Worm (Caenorhabditis elegans) whole organism, L1 larva: ENCODE results near the gene pigs-1.

Experiments used
- Y116A8C.19 ChIP-seq: sonication (generic microtip); optimal IDR thresholded peaks from 2 replicates; lab custom pipeline; 2016; ENCODE audit warnings: missing compliant biosample characterization, missing genetic modification characterization, borderline replicate concordance
- aha-1 ChIP-seq: fragments of 150-350 bp; optimal IDR thresholded peaks from 2 replicates; lab custom pipeline; 2014; ENCODE audit warnings: missing biosample characterization, missing genetic modification characterization
- ets-5 ChIP-seq: fragments of 200-800 bp; sonication (Bioruptor generic); IDR thresholded peaks from 2 replicates; pipeline ENCODE4 v1.3.6; 2022; ENCODE audit warnings: missing genetic modification characterization, missing compliant biosample characterization
- lin-13 ChIP-seq: fragments of 150-350 bp; optimal IDR thresholded peaks from 2 replicates; lab custom pipeline; 2014; ENCODE audit warnings: missing biosample characterization, missing genetic modification reagents, missing genetic modification characterization
- mef-2 ChIP-seq: fragments of 150-350 bp; optimal IDR thresholded peaks from 2 replicates; lab custom pipeline; 2014; ENCODE audit warnings: missing biosample characterization, missing genetic modification characterization
- nhr-77 ChIP-seq: fragments of 150-350 bp; optimal IDR thresholded peaks from 2 replicates; lab custom pipeline; 2014; ENCODE audit warnings: missing biosample characterization, missing genetic modification characterization
- skn-1 ChIP-seq: fragments of 150-350 bp; optimal IDR thresholded peaks from 2 replicates; lab custom pipeline; 2014; ENCODE audit warnings: missing biosample characterization, missing genetic modification characterization

DNA sequence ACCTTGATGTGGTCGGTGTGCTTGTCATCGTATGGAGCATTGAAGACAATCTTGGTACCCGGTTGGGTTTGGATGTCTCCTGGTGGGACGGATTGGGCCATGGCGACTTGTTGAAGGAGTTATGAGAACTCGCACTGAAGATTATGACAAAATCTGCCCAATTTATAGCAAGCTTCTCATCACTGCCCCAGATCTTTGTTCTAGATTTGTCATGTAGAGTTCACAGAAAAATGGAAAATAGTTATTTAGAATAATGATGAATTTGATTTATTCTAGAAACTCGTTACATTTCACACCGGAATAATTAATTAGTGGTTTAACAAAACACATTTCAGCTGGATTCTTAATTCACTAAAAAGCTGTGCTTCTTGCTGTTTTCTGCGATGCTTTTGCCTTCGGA, 5.2 kb downstream of the pigs-1 start, which contains the start of gene msp-38:
- TF ChIP-seq nhr-77: no peak
- TF ChIP-seq skn-1 (tag; lab: Kevin White, UChicago): no peak
- TF ChIP-seq aha-1 (tag; lab: Kevin White, UChicago): no peak
- TF ChIP-seq ets-5: no peak
- TF ChIP-seq Y116A8C.19: no peak
- TF ChIP-seq mef-2: no peak
- no peak for TF ChIP-seq lin-13
